Fruit fly (Drosophila melanogaster): Measurements from ENCODE around the gene Btk.

DNA sequence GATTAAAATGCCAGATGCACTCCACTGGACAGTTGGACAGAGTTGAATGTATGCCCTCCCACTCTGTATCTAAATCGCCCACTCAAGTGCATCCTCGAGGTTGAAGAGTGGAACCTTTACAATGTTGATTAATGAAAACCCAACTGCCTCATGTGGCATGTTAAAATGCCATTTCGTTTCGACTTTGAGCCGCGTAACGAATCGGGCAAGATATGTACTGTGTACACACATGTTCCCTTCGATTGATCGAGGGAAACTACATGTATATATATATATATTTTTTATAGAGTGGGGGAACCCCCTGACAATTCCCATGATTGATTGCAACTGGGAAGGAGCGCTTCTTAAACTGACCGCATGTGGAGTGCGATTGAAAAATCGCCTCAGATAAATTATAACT, 12.8 kb downstream of the Btk start:
- TF ChIP-seq Hmx (GFP tag; optimal IDR thresholded peaks at IDR 0.05) (no peak), CG17829 (tag; optimal IDR thresholded peaks at IDR 0.05) (no peak), ken (GFP tag; IDR thresholded peaks at IDR 0.05) (no peak), ERR (GFP tag; optimal IDR thresholded peaks at IDR 0.05) (no peak), tap (tag; optimal IDR thresholded peaks at IDR 0.05) (no peak), stc (GFP tag; IDR thresholded peaks at IDR 0.05) (no peak)

All from whole organism, embryonic.